Fruit fly (Drosophila melanogaster) whole organism, pupa: Measurements from ENCODE around the gene hdm.
A peak's percentile ranks its signal among the peaks of the same experiment; 100 is the strongest.

Experiments
- CG10348 ChIP-seq: fragments of 200-800 bp; sonication (Bioruptor generic); IDR thresholded peaks from 2 replicates; pipeline ENCODE4 v1.3.6; 2022; ENCODE audit warnings: missing biosample characterization, missing genetic modification characterization
- CG8159 ChIP-seq: fragments of 200-800 bp; sonication (Bioruptor generic); optimal IDR thresholded peaks from 3 replicates; lab custom pipeline; 2018; ENCODE audit warnings: missing biosample characterization, mild to moderate bottlenecking, missing genetic modification characterization, moderate library complexity
- CG8301 ChIP-seq: fragments of 200-800 bp; sonication (Bioruptor generic); optimal IDR thresholded peaks from 2 replicates; lab custom pipeline; 2018; ENCODE audit warnings: missing biosample characterization, mild to moderate bottlenecking, missing genetic modification characterization
- CG9948 ChIP-seq: fragments of 200-800 bp; sonication (Bioruptor generic); optimal IDR thresholded peaks from 2 replicates; lab custom pipeline; 2018; ENCODE audit warnings: missing biosample characterization, mild to moderate bottlenecking, missing genetic modification characterization, moderate library complexity
- EcR ChIP-seq: fragments of 200-800 bp; sonication (Bioruptor generic); optimal IDR thresholded peaks from 3 replicates; lab custom pipeline; 2019; ENCODE audit warnings: missing biosample characterization, missing genetic modification characterization, mild to moderate bottlenecking, moderate library complexity, missing genetic modification reagents
- Ets98B ChIP-seq: fragments of 200-800 bp; sonication (Bioruptor generic); IDR thresholded peaks from 2 replicates; pipeline ENCODE4 v1.3.6; 2022; ENCODE audit warnings: missing biosample characterization, missing genetic modification characterization
- Pif1B ChIP-seq: fragments of 200-800 bp; sonication (Bioruptor generic); optimal IDR thresholded peaks from 3 replicates; lab custom pipeline; 2016; ENCODE audit warnings: missing biosample characterization, missing genetic modification characterization
- gl ChIP-seq: fragments of 200-800 bp; sonication (Bioruptor generic); optimal IDR thresholded peaks from 2 replicates; lab custom pipeline; 2018; ENCODE audit warnings: missing biosample characterization, mild to moderate bottlenecking, missing genetic modification characterization
- rn ChIP-seq: fragments of 200-800 bp; sonication (Bioruptor generic); IDR thresholded peaks from 2 replicates; pipeline ENCODE4 v1.3.6; 2022; ENCODE audit warnings: missing biosample characterization, missing genetic modification characterization

dm6 chrX:7888386-7889024 is 31.4 kb downstream of the hdm start, which contains the start of gene Acat1:
- TF ChIP-seq CG8159 (tag; lab: Kevin White, UChicago): peak; percentile 52
- TF ChIP-seq CG10348 (GFP tag; lab: Robert Waterston, UW): no peak
- peak; percentile 81 for TF ChIP-seq Pif1B (GFP tag; lab: Kevin White, UChicago)
- peak; percentile 52 for TF ChIP-seq CG8301 (tag; lab: Kevin White, UChicago)
- no peak for TF ChIP-seq EcR (GFP tag; lab: Kevin White, UChicago)
- TF ChIP-seq CG9948: no peak
- TF ChIP-seq Ets98B (GFP tag; lab: Robert Waterston, UW): peak; percentile 62; the same call in 1 of the 2 replicates
- no peak for TF ChIP-seq gl
- peak; percentile 63; the same call in 1 of the 2 replicates for TF ChIP-seq rn (GFP tag; lab: Robert Waterston, UW)
